Worm (Caenorhabditis elegans): Measurements from ENCODE around the gene cdk-5.

DNA sequence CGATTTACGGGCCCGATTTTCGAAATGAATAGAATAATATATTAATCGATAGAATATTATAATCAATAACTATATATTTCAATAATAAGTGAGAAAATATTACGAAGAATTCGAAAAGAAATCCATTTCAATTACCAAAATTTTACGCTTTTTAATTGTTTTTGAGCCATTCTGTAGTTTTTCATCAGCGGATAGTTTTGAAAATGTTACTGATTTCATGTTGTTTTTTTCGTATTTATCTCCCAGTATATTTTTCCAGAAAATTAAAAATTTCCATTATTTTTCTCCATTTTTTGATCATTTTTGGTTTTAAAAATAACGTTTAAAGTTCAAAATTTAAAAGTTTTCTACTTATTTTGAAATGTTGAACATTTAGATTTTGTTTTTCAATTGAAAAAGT, 39.6 kb upstream of the cdk-5 start, which contains the start of gene T28A8.3:
- TF ChIP-seq ceh-82 (tag; optimal IDR thresholded peaks at IDR 0.05) = no peak
- no peak for TF ChIP-seq unc-62 (GFP tag; optimal IDR thresholded peaks at IDR 0.05 in 1 of 2)
- TF ChIP-seq unc-62 (tag; optimal IDR thresholded peaks at IDR 0.05) = no peak
- no peak for TF ChIP-seq php-3 (GFP tag; IDR thresholded peaks at IDR 0.05)
- no peak for TF ChIP-seq snpc-4 (tag; optimal IDR thresholded peaks at IDR 0.05)

All from whole organism, L4 larva.